Fruit fly (Drosophila melanogaster) S2 (cell line): ENCODE measurements around the gene CG13901.

Source experiments
- CG8478 ChIP-seq: fragments of >200 bp; optimal IDR thresholded peaks from 2 replicates; lab custom pipeline; 2018
- CTCF ChIP-seq, 2 experiments: fragments of >200 bp; optimal IDR thresholded peaks; 2 replicates each; lab custom pipeline; 2018

dm6 chr3L:793733-794320, 43.8 kb downstream of the CG13901 start:
- no peak for TF ChIP-seq CG8478
- TF ChIP-seq CTCF (optimal IDR thresholded peaks at IDR 0.05; lab: Kevin White, UChicago) = no peak
